Worm (Caenorhabditis elegans) whole organism, late embryonic: Measurements from ENCODE around the gene twk-20.

ENCODE experiments used
- T23F11.4 ChIP-seq: fragments of 200-800 bp; sonication (Bioruptor generic); optimal IDR thresholded peaks from 2 replicates; lab custom pipeline; 2018; ENCODE audit warnings: mild to moderate bottlenecking, missing genetic modification characterization, missing compliant biosample characterization
- ama-1 ChIP-seq: fragments of 150-350 bp; optimal IDR thresholded peaks from 2 replicates; lab custom pipeline; 2014
- ceh-2 ChIP-seq: sonication (generic microtip); optimal IDR thresholded peaks from 2 replicates; lab custom pipeline; 2016; ENCODE audit warnings: missing genotype, missing genetic modification characterization, missing compliant biosample characterization
- ceh-9 ChIP-seq: sonication (generic microtip); optimal IDR thresholded peaks from 2 replicates; lab custom pipeline; 2016; ENCODE audit warnings: mild to moderate bottlenecking, missing genetic modification characterization, inconsistent platforms, missing compliant biosample characterization
- dmd-4 ChIP-seq: sonication (generic microtip); optimal IDR thresholded peaks from 2 replicates; lab custom pipeline; 2016; ENCODE audit warnings: borderline replicate concordance, missing genetic modification characterization, missing compliant biosample characterization
- ets-4 ChIP-seq: sonication (generic microtip); optimal IDR thresholded peaks from 2 replicates; lab custom pipeline; 2016; ENCODE audit warnings: missing genetic modification characterization, missing compliant biosample characterization
- hlh-15 ChIP-seq: sonication (generic microtip); optimal IDR thresholded peaks from 2 replicates; lab custom pipeline; 2016; ENCODE audit warnings: missing genetic modification characterization, missing compliant biosample characterization
- lim-6 ChIP-seq: sonication (generic microtip); optimal IDR thresholded peaks from 2 replicates; lab custom pipeline; 2016; ENCODE audit warnings: missing genetic modification characterization, missing compliant biosample characterization
- odd-2 ChIP-seq: sonication (generic microtip); optimal IDR thresholded peaks from 2 replicates; lab custom pipeline; 2017; ENCODE audit warnings: antibody characterized with exemption, mild to moderate bottlenecking, missing genetic modification characterization, missing compliant biosample characterization
- pag-3 ChIP-seq: sonication (generic microtip); optimal IDR thresholded peaks from 2 replicates; lab custom pipeline; 2016; ENCODE audit warnings: missing compliant biosample characterization, missing genetic modification characterization, borderline replicate concordance
- pha-4 ChIP-seq: fragments of 150-350 bp; optimal IDR thresholded peaks from 2 replicates; lab custom pipeline; 2018; ENCODE audit warnings: missing biosample characterization, missing genetic modification reagents, missing genetic modification characterization
- pqm-1 ChIP-seq: sonication (generic microtip); optimal IDR thresholded peaks from 2 replicates; lab custom pipeline; 2016; ENCODE audit warnings: missing genetic modification characterization, missing compliant biosample characterization
- sdc-2 ChIP-seq: sonication (generic microtip); optimal IDR thresholded peaks from 2 replicates; lab custom pipeline; 2016; ENCODE audit warnings: missing genotype, missing genetic modification characterization, missing compliant biosample characterization

- TF ChIP-seq dmd-4 (tag; lab: Kevin White, UChicago), result no peak
- TF ChIP-seq T23F11.4, result no peak
- no peak for TF ChIP-seq hlh-15 (tag; lab: Kevin White, UChicago)
- TF ChIP-seq pqm-1 (tag; lab: Kevin White, UChicago), result no peak
- no peak for TF ChIP-seq ama-1 (lab: Kevin White, UChicago)
- TF ChIP-seq ceh-2 (tag; lab: Kevin White, UChicago), result no peak
- TF ChIP-seq pag-3 (tag; lab: Kevin White, UChicago), result no peak
- no peak for TF ChIP-seq sdc-2 (tag; lab: Kevin White, UChicago)
- TF ChIP-seq ceh-9, result no peak
- no peak for TF ChIP-seq ets-4 (tag; lab: Kevin White, UChicago)
- TF ChIP-seq lim-6 (tag; lab: Kevin White, UChicago), result no peak
- no peak for TF ChIP-seq odd-2 (tag; lab: Kevin White, UChicago)
- TF ChIP-seq pha-4 (tag; lab: Kevin White, UChicago), result no peak
Measured at ce11 chrX:13668728-13669127, 29.1 kb downstream of the twk-20 start, which contains the start of gene C04A11.2.
